Worm (Caenorhabditis elegans) whole organism, L2 larva: ENCODE measurements around the gene F35C11.4.

Experiments used
- alr-1 ChIP-seq: fragments of 150-350 bp; optimal IDR thresholded peaks from 2 replicates; lab custom pipeline; 2014; ENCODE audit warnings: missing biosample characterization, missing genetic modification characterization
- blmp-1 ChIP-seq: sonication (generic microtip); optimal IDR thresholded peaks from 2 replicates; lab custom pipeline; 2017; ENCODE audit warnings: missing genetic modification characterization, mild to moderate bottlenecking, missing compliant biosample characterization, antibody characterized with exemption, moderate library complexity; ENCODE audit not compliant: insufficient read depth
- lin-13 ChIP-seq: fragments of 150-350 bp; optimal IDR thresholded peaks from 2 replicates; lab custom pipeline; 2014; ENCODE audit warnings: missing biosample characterization, missing genetic modification reagents, missing genetic modification characterization
- nhr-12 ChIP-seq: fragments of 150-350 bp; optimal IDR thresholded peaks from 2 replicates; lab custom pipeline; 2014; ENCODE audit warnings: missing biosample characterization, missing genetic modification characterization
- nhr-237 ChIP-seq: fragments of 150-350 bp; optimal IDR thresholded peaks from 2 replicates; lab custom pipeline; 2014; ENCODE audit warnings: missing biosample characterization, missing genetic modification characterization
- nhr-77 ChIP-seq: fragments of 150-350 bp; optimal IDR thresholded peaks from 2 replicates; lab custom pipeline; 2014; ENCODE audit warnings: missing biosample characterization, missing genetic modification characterization
- snpc-4 ChIP-seq: fragments of 150-350 bp; optimal IDR thresholded peaks from 2 replicates; lab custom pipeline; 2014; ENCODE audit warnings: missing biosample characterization, missing genetic modification characterization
- unc-62 ChIP-seq: fragments of 150-350 bp; optimal IDR thresholded peaks from 2 replicates; lab custom pipeline; 2014; ENCODE audit warnings: missing biosample characterization, missing genetic modification reagents, missing genetic modification characterization
- ztf-4 ChIP-seq: fragments of 150-350 bp; optimal IDR thresholded peaks from 2 replicates; lab custom pipeline; 2014; ENCODE audit warnings: missing biosample characterization, missing genetic modification characterization

DNA sequence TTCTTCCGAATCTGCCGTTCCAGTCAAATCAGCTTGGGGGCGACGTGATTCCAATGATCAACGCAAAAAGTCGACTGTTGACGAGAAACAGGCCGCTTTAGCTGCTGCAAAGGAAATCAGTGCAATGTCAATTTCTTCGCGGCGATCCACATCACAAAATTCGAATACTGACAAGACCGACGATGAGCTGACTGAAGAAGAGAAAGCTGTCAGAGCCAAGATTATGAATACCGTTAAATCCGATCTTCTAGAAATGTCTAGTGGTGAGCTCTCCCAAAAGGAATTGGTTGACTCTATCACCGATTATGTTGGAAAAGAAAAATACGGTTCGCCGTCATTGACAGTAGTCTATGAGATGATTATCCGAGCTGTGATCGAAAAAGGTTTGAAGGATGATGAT is 28.5 kb upstream of the F35C11.4 start:
- TF ChIP-seq nhr-237 (tag; lab: Kevin White, UChicago) = no peak
- no peak for TF ChIP-seq lin-13 (GFP tag; lab: Kevin White, UChicago)
- TF ChIP-seq alr-1 (tag; lab: Kevin White, UChicago) = no peak
- no peak for TF ChIP-seq unc-62 (GFP tag; lab: Kevin White, UChicago)
- no peak for TF ChIP-seq nhr-12 (tag; lab: Kevin White, UChicago)
- no peak for TF ChIP-seq nhr-77 (tag; lab: Kevin White, UChicago)
- TF ChIP-seq blmp-1 (tag; lab: Kevin White, UChicago) = no peak
- TF ChIP-seq ztf-4 (tag; lab: Kevin White, UChicago) = no peak
- no peak for TF ChIP-seq snpc-4 (tag; lab: Kevin White, UChicago)
